Fruit fly (Drosophila melanogaster): ENCODE results near the gene CG43291.

DNA sequence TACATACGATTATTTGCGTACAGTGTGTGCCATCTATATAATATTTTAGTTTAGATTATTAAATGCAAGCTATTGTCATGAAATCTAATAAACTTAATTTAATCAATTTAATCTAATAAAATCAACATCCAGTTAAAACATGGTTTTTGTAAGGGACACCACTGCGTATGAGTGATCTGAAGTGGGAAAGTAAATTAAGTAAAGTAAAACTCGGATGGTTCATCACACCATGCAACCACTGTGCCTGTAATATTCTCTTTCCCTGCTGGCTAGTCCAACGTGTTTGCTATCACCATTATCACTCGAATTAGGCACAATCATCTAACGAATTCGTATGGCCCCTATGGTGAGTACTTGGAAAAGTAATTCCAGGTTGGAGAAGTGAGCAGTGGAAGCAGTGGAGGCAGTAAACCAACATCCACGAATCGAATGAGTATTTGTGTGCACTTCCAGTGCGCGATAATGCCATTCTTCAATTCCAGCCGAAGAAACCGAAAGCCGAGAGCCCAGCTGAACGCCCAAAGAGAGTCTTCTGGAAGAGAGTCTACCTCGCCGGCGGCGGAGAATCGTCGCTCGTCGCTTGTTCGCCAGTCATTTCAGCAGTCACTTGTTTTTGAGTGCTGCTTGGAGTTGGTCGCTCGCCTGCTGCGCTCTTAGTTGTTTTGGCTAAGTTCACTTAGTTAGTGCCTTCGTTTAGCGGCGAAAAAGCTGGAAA is 44.3 kb upstream of the CG43291 start, which contains the start of gene red:
- TF ChIP-seq psq (optimal IDR thresholded peaks at IDR 0.05) (no peak), h (optimal IDR thresholded peaks at IDR 0.05) (no peak), ttk (optimal IDR thresholded peaks at IDR 0.05) (no peak), Sin3A (optimal IDR thresholded peaks at IDR 0.05) (no peak), insv (optimal IDR thresholded peaks at IDR 0.05) (no peak), Myc (optimal IDR thresholded peaks at IDR 0.05) (no peak)

Measured in Kc167 (cell line).